Fruit fly (Drosophila melanogaster) whole organism, embryonic: Measurements from ENCODE around the gene Gcat.

Experiments
- CG12236 ChIP-seq: fragments of 200-800 bp; sonication (Bioruptor generic); optimal IDR thresholded peaks from 2 replicates; lab custom pipeline; 2016; ENCODE audit warnings: missing biosample characterization, missing genetic modification characterization
- CG12942 ChIP-seq: fragments of 200-800 bp; sonication (Bioruptor generic); optimal IDR thresholded peaks from 3 replicates; lab custom pipeline; 2016; ENCODE audit warnings: missing biosample characterization, missing genetic modification characterization
- CG16813 ChIP-seq: fragments of 200-800 bp; sonication (Bioruptor generic); IDR thresholded peaks from 3 replicates; pipeline ENCODE4 v1.3.6; 2022; ENCODE audit warnings: missing biosample characterization, missing genetic modification characterization; ENCODE audit not compliant: partially characterized antibody
- CG18262 ChIP-seq: fragments of 200-800 bp; optimal IDR thresholded peaks from 3 replicates; lab custom pipeline; 2019; ENCODE audit warnings: missing biosample characterization, mild to moderate bottlenecking, missing genetic modification characterization, moderate library complexity
- CG2116 ChIP-seq: fragments of 200-800 bp; sonication (Bioruptor generic); optimal IDR thresholded peaks from 3 replicates; lab custom pipeline; 2018; ENCODE audit warnings: missing biosample characterization, mild to moderate bottlenecking, missing genetic modification characterization
- CG30403 ChIP-seq: fragments of 200-800 bp; sonication (Bioruptor generic); optimal IDR thresholded peaks from 3 replicates; lab custom pipeline; 2016; ENCODE audit warnings: missing biosample characterization, missing genetic modification characterization
- CG34376 ChIP-seq: fragments of 200-800 bp; sonication (Bioruptor generic); optimal IDR thresholded peaks from 2 replicates; lab custom pipeline; 2018; ENCODE audit warnings: missing biosample characterization, mild to moderate bottlenecking, missing genetic modification characterization
- CG3995 ChIP-seq: fragments of 200-800 bp; sonication (Bioruptor generic); optimal IDR thresholded peaks from 3 replicates; lab custom pipeline; 2016; ENCODE audit warnings: missing biosample characterization, missing genetic modification characterization
- CG7963 ChIP-seq: fragments of 200-800 bp; sonication (Bioruptor generic); IDR thresholded peaks from 3 replicates; pipeline ENCODE4 v1.3.6; 2022; ENCODE audit warnings: missing biosample characterization, missing genetic modification characterization; ENCODE audit not compliant: partially characterized antibody
- CG8359 ChIP-seq: fragments of 200-800 bp; sonication (Bioruptor generic); optimal IDR thresholded peaks from 2 replicates; lab custom pipeline; 2017; ENCODE audit warnings: missing biosample characterization, mild to moderate bottlenecking, missing genetic modification characterization, borderline replicate concordance
- CG8478 ChIP-seq: fragments of >200 bp; optimal IDR thresholded peaks from 2 replicates; lab custom pipeline; 2018
- CTCF ChIP-seq: fragments of 200-800 bp; sonication (Bioruptor generic); optimal IDR thresholded peaks from 2 replicates; lab custom pipeline; 2017; ENCODE audit warnings: missing biosample characterization, mild to moderate bottlenecking, missing genetic modification characterization, moderate library complexity
- Chrac-16 ChIP-seq: fragments of 200-800 bp; sonication (Bioruptor generic); optimal IDR thresholded peaks from 3 replicates; lab custom pipeline; 2016; ENCODE audit warnings: missing biosample characterization, missing genetic modification characterization
- Drgx ChIP-seq: fragments of 200-800 bp; sonication (Bioruptor generic); IDR thresholded peaks from 2 replicates; pipeline ENCODE4 v1.3.6; 2022; ENCODE audit warnings: missing biosample characterization, missing genetic modification characterization
- E2f1 ChIP-seq: fragments of 200-800 bp; sonication (Bioruptor generic); IDR thresholded peaks from 2 replicates; pipeline ENCODE4 v1.3.6; 2022; ENCODE audit warnings: missing biosample characterization, missing genetic modification characterization
- ERR ChIP-seq: fragments of 200-800 bp; sonication (Bioruptor generic); optimal IDR thresholded peaks from 2 replicates; lab custom pipeline; 2016; ENCODE audit warnings: missing biosample characterization, missing genetic modification characterization
- Ets65A ChIP-seq: fragments of 200-800 bp; sonication (Bioruptor generic); peaks from one replicate; lab custom pipeline; 2016; ENCODE audit warnings: missing biosample characterization, missing genetic modification characterization
- Fer3 ChIP-seq: fragments of 200-800 bp; sonication (Bioruptor generic); optimal IDR thresholded peaks from 2 replicates; lab custom pipeline; 2018; ENCODE audit warnings: missing biosample characterization, mild to moderate bottlenecking, missing genetic modification characterization, moderate library complexity
- GATAe ChIP-seq: fragments of 200-800 bp; sonication (Bioruptor generic); conservative IDR thresholded peaks from 2 replicates; pipeline ENCODE4 v1.3.6; 2022; ENCODE audit warnings: missing biosample characterization, missing genetic modification characterization
- Hand ChIP-seq: fragments of 200-800 bp; sonication (Bioruptor generic); optimal IDR thresholded peaks from 2 replicates; lab custom pipeline; 2017; ENCODE audit warnings: mild to moderate bottlenecking, missing biosample characterization, missing genetic modification reagents, missing genetic modification characterization
- MESR4 ChIP-seq: fragments of 200-800 bp; sonication (Bioruptor generic); optimal IDR thresholded peaks from 2 replicates; lab custom pipeline; 2018; ENCODE audit warnings: missing biosample characterization, mild to moderate bottlenecking, missing genetic modification characterization, moderate library complexity
- Tbp ChIP-seq: fragments of >200 bp; optimal IDR thresholded peaks from 2 replicates; lab custom pipeline; 2018; ENCODE audit warnings: missing biosample characterization, missing genetic modification characterization
- Usf ChIP-seq: fragments of 200-800 bp; sonication (Bioruptor generic); optimal IDR thresholded peaks from 2 replicates; lab custom pipeline; 2017; ENCODE audit warnings: missing genotype, missing biosample characterization, missing genetic modification characterization
- Xbp1 ChIP-seq: fragments of 200-800 bp; sonication (Bioruptor generic); optimal IDR thresholded peaks from 3 replicates; lab custom pipeline; 2016; ENCODE audit warnings: missing biosample characterization, mild to moderate bottlenecking, missing genetic modification characterization
- ab ChIP-seq: fragments of 200-800 bp; sonication (Bioruptor generic); optimal IDR thresholded peaks from 2 replicates; lab custom pipeline; 2016; ENCODE audit warnings: missing biosample characterization, missing genetic modification characterization
- bowl ChIP-seq: fragments of 200-800 bp; sonication (Bioruptor generic); IDR thresholded peaks from 2 replicates; pipeline ENCODE4 v1.3.6; 2022; ENCODE audit warnings: missing biosample characterization, missing genetic modification characterization
- cg ChIP-seq: fragments of 200-800 bp; sonication (Bioruptor generic); optimal IDR thresholded peaks from 3 replicates; lab custom pipeline; 2019; ENCODE audit warnings: missing biosample characterization, mild to moderate bottlenecking, missing genetic modification characterization, moderate library complexity
- ci ChIP-seq: fragments of 200-800 bp; sonication (Bioruptor generic); IDR thresholded peaks from 3 replicates; pipeline ENCODE4 v1.3.6; 2022; ENCODE audit warnings: missing biosample characterization, missing genetic modification characterization
- en ChIP-seq: fragments of 200-800 bp; sonication (Bioruptor generic); optimal IDR thresholded peaks from 2 replicates; lab custom pipeline; 2016; ENCODE audit warnings: missing biosample characterization, missing genetic modification characterization
- fd3F ChIP-seq: fragments of 200-800 bp; sonication (Bioruptor generic); optimal IDR thresholded peaks from 2 replicates; lab custom pipeline; 2018; ENCODE audit warnings: missing biosample characterization, mild to moderate bottlenecking, missing genetic modification characterization, moderate library complexity
- fd96Cb ChIP-seq: fragments of 200-800 bp; sonication (Bioruptor generic); optimal IDR thresholded peaks from 2 replicates; lab custom pipeline; 2018; ENCODE audit warnings: missing biosample characterization, mild to moderate bottlenecking, missing genetic modification characterization, moderate library complexity
- fru ChIP-seq: fragments of >200 bp; optimal IDR thresholded peaks from 2 replicates; lab custom pipeline; 2017
- gcm ChIP-seq: fragments of 200-800 bp; sonication (Bioruptor generic); optimal IDR thresholded peaks from 2 replicates; lab custom pipeline; 2019; ENCODE audit warnings: missing biosample characterization, mild to moderate bottlenecking, missing genetic modification characterization, moderate library complexity
- gsb ChIP-seq: fragments of 200-800 bp; sonication (Bioruptor generic); IDR thresholded peaks from 2 replicates; pipeline ENCODE4 v1.3.6; 2022; ENCODE audit warnings: missing biosample characterization, missing genetic modification characterization
- hbn ChIP-seq: fragments of 200-800 bp; sonication (Bioruptor generic); IDR thresholded peaks from 2 replicates; pipeline ENCODE4 v1.3.6; 2022; ENCODE audit warnings: missing biosample characterization, missing genetic modification characterization; ENCODE audit not compliant: partially characterized antibody
- insv ChIP-seq, 2 experiments: fragments of 200-800 bp; sonication (Bioruptor generic); optimal IDR thresholded peaks; 3 replicates each; lab custom pipeline; 2016 to 2018; ENCODE audit warnings: missing biosample characterization in 2 of 2, missing genetic modification characterization in 2 of 2
- inv ChIP-seq: fragments of 200-800 bp; sonication (Bioruptor generic); IDR thresholded peaks from 2 replicates; pipeline ENCODE4 v1.3.6; 2022; ENCODE audit warnings: missing biosample characterization, missing genetic modification characterization; ENCODE audit not compliant: partially characterized antibody
- kni ChIP-seq: fragments of 200-800 bp; sonication (Bioruptor generic); optimal IDR thresholded peaks from 3 replicates; lab custom pipeline; 2017; ENCODE audit warnings: mild to moderate bottlenecking, missing biosample characterization, missing genetic modification reagents, missing genetic modification characterization
- mam ChIP-seq: fragments of 200-800 bp; sonication (Bioruptor generic); optimal IDR thresholded peaks from 3 replicates; lab custom pipeline; 2016; ENCODE audit warnings: missing biosample characterization, missing genetic modification characterization
- nmo ChIP-seq: fragments of 200-800 bp; sonication (Bioruptor generic); optimal IDR thresholded peaks from 2 replicates; lab custom pipeline; 2018; ENCODE audit warnings: missing biosample characterization, mild to moderate bottlenecking, missing genetic modification characterization, moderate library complexity
- pfk ChIP-seq: fragments of 200-800 bp; sonication (Bioruptor generic); optimal IDR thresholded peaks from 2 replicates; lab custom pipeline; 2018; ENCODE audit warnings: missing biosample characterization, mild to moderate bottlenecking, missing genetic modification characterization, moderate library complexity
- phol ChIP-seq: fragments of 200-800 bp; sonication (Bioruptor generic); optimal IDR thresholded peaks from 3 replicates; lab custom pipeline; 2018; ENCODE audit warnings: missing biosample characterization, mild to moderate bottlenecking, missing genetic modification characterization, moderate library complexity
- pnt ChIP-seq: fragments of 200-800 bp; sonication (Bioruptor generic); optimal IDR thresholded peaks from 3 replicates; lab custom pipeline; 2016; ENCODE audit warnings: missing biosample characterization, missing genetic modification characterization
- sens-2 ChIP-seq: fragments of 200-800 bp; sonication (Bioruptor generic); IDR thresholded peaks from 2 replicates; pipeline ENCODE4 v1.3.6; 2022; ENCODE audit warnings: missing biosample characterization, missing genetic modification characterization
- sna ChIP-seq: fragments of 200-800 bp; sonication (Bioruptor generic); IDR thresholded peaks from 2 replicates; pipeline ENCODE4 v1.3.6; 2022; ENCODE audit warnings: missing biosample characterization, missing genetic modification characterization; ENCODE audit not compliant: partially characterized antibody
- so ChIP-seq: fragments of 200-800 bp; sonication (Bioruptor generic); IDR thresholded peaks from 3 replicates; pipeline ENCODE4 v1.3.6; 2022; ENCODE audit warnings: missing biosample characterization, missing genetic modification characterization
- stwl ChIP-seq: fragments of 200-800 bp; sonication (Bioruptor generic); optimal IDR thresholded peaks from 3 replicates; lab custom pipeline; 2018; ENCODE audit warnings: missing biosample characterization, mild to moderate bottlenecking, missing genetic modification characterization, moderate library complexity
- twi ChIP-seq: fragments of 200-800 bp; optimal IDR thresholded peaks from 2 replicates; lab custom pipeline; 2019; ENCODE audit warnings: missing biosample characterization, mild to moderate bottlenecking, missing genetic modification characterization, moderate library complexity
- tx ChIP-seq: fragments of 200-800 bp; sonication (Bioruptor generic); optimal IDR thresholded peaks from 2 replicates; lab custom pipeline; 2016; ENCODE audit warnings: missing biosample characterization, missing genetic modification characterization
- vfl ChIP-seq: fragments of 200-800 bp; sonication (Bioruptor generic); optimal IDR thresholded peaks from 2 replicates; lab custom pipeline; 2016; ENCODE audit warnings: missing biosample characterization, missing genetic modification characterization
- vnd ChIP-seq: fragments of 200-800 bp; sonication (Bioruptor generic); IDR thresholded peaks from 3 replicates; pipeline ENCODE4 v1.3.6; 2022; ENCODE audit warnings: missing biosample characterization, missing genetic modification characterization; ENCODE audit not compliant: partially characterized antibody

The Gcat gene

DNA sequence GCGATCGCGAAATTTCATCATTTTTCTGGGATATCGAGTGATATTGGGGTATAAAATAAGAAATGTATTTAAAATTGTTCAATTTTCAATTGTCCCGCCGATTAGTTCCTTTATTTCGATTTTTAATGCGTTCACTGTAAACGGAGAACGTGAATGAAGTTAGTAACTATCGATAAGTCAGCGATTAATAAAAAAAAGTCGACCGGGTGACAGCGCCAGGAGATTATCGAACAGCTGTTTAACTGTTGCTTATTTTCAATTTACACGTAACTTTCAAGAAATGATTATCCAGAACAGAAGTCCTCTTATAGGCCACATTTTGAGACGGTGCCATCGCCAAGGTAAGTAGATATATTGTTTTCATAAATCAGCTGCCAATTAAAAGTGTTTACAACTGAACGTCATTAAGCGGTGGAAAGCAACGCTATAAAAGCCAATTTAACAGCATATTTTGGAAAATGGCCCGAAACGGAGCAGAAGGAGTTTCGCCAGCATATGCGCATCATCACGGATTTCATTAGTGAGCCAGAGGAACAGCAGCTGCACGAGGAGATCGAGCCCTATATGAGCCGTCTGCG lies 14.6 kb upstream of the Gcat start, which contains the start of gene CG14130 (continued):
- TF ChIP-seq tx (no peak), CG34376 (GFP tag; lab: Kevin White, UChicago) (no peak), kni (GFP tag; lab: Kevin White, UChicago) (no peak), CG3995 (GFP tag; lab: Kevin White, UChicago) (peak; percentile 98), CG2116 (peak; percentile 94), ERR (GFP tag; lab: Kevin White, UChicago) (no peak), hbn (peak; percentile 94), CG18262 (tag; lab: Kevin White, UChicago) (no peak), Drgx (GFP tag; lab: Robert Waterston, UW) (no peak), GATAe (GFP tag; lab: Robert Waterston, UW) (no peak), insv (GFP tag; optimal IDR thresholded peaks at IDR 0.05; lab: Kevin White, UChicago) (no peak), twi (tag; lab: Kevin White, UChicago) (no peak), fd3F (GFP tag; lab: Kevin White, UChicago) (no peak), Chrac-16 (GFP tag; lab: Kevin White, UChicago) (no peak), CG30403 (GFP tag; lab: Kevin White, UChicago) (no peak), gcm (GFP tag; lab: Kevin White, UChicago) (no peak), ci (GFP tag; lab: Robert Waterston, UW) (no peak), pfk (GFP tag; lab: Kevin White, UChicago) (no peak), Ets65A (GFP tag; lab: Kevin White, UChicago) (no peak), pnt (GFP tag; lab: Kevin White, UChicago) (no peak), cg (GFP tag; lab: Kevin White, UChicago) (no peak), phol (tag; lab: Kevin White, UChicago) (peak; percentile 1), ab (GFP tag; lab: Kevin White, UChicago) (no peak), Hand (GFP tag; lab: Kevin White, UChicago) (no peak), CTCF (GFP tag; lab: Kevin White, UChicago) (peak; percentile 28), E2f1 (GFP tag; lab: Robert Waterston, UW) (no peak), fru (lab: Kevin White, UChicago) (no peak), so (no peak), inv (GFP tag; lab: Robert Waterston, UW) (peak; percentile 79), Usf (GFP tag; lab: Kevin White, UChicago) (no peak), sna (peak; percentile 96), vnd (GFP tag; lab: Robert Waterston, UW) (peak; percentile 79), CG8478 (lab: Kevin White, UChicago) (no peak), mam (GFP tag; lab: Kevin White, UChicago) (no peak), Xbp1 (peak; percentile 31), CG12236 (GFP tag; lab: Kevin White, UChicago) (no peak), sens-2 (GFP tag; lab: Robert Waterston, UW) (no peak), stwl (tag; lab: Kevin White, UChicago) (peak; percentile 58), Tbp (no peak), CG12942 (no peak), bowl (GFP tag; lab: Robert Waterston, UW) (no peak), Fer3 (no peak), en (GFP tag; lab: Kevin White, UChicago) (no peak), CG16813 (GFP tag; lab: Robert Waterston, UW) (peak; percentile 90), MESR4 (peak; percentile 10), CG7963 (peak; percentile 91), fd96Cb (tag; lab: Kevin White, UChicago) (no peak), CG8359 (GFP tag; lab: Kevin White, UChicago) (no peak), gsb (no peak), vfl (GFP tag; lab: Kevin White, UChicago) (no peak), nmo (GFP tag; lab: Kevin White, UChicago) (peak; percentile 6)
